Fruit fly (Drosophila melanogaster) whole organism, adult: ENCODE measurements around the gene toc.

Source experiments
- CG11617 ChIP-seq: fragments of 200-800 bp; sonication (Bioruptor generic); optimal IDR thresholded peaks from 2 replicates; lab custom pipeline; 2017; ENCODE audit warnings: mild to moderate bottlenecking, missing biosample characterization, missing genetic modification reagents, missing genetic modification characterization
- CG12768 ChIP-seq: fragments of 200-800 bp; sonication (Bioruptor generic); optimal IDR thresholded peaks from 2 replicates; lab custom pipeline; 2017; ENCODE audit warnings: missing biosample characterization, missing genetic modification characterization, mild to moderate bottlenecking, moderate library complexity, missing genetic modification reagents
- CG14711 ChIP-seq: fragments of 200-800 bp; sonication (Bioruptor generic); optimal IDR thresholded peaks from 2 replicates; lab custom pipeline; 2018; ENCODE audit warnings: missing biosample characterization, mild to moderate bottlenecking, missing genetic modification characterization, moderate library complexity
- CG1620 ChIP-seq: fragments of 200-800 bp; sonication (Bioruptor generic); optimal IDR thresholded peaks from 2 replicates; lab custom pipeline; 2016; ENCODE audit warnings: missing biosample characterization, missing genetic modification characterization
- CG33017 ChIP-seq: fragments of 200-800 bp; sonication (Bioruptor generic); optimal IDR thresholded peaks from 2 replicates; lab custom pipeline; 2018; ENCODE audit warnings: missing biosample characterization, mild to moderate bottlenecking, missing genetic modification characterization, moderate library complexity
- CG5204 ChIP-seq: fragments of 200-800 bp; sonication (Bioruptor generic); optimal IDR thresholded peaks from 2 replicates; lab custom pipeline; 2016; ENCODE audit warnings: missing biosample characterization, missing genetic modification characterization
- CG7045 ChIP-seq: fragments of 200-800 bp; sonication (Bioruptor generic); optimal IDR thresholded peaks from 2 replicates; lab custom pipeline; 2017; ENCODE audit warnings: missing biosample characterization, mild to moderate bottlenecking, missing genetic modification characterization
- CG7101 ChIP-seq: fragments of 200-800 bp; sonication (Bioruptor generic); optimal IDR thresholded peaks from 2 replicates; lab custom pipeline; 2018; ENCODE audit warnings: missing biosample characterization, mild to moderate bottlenecking, missing genetic modification characterization, moderate library complexity
- Clk ChIP-seq: fragments of 200-800 bp; sonication (Bioruptor generic); optimal IDR thresholded peaks from 2 replicates; lab custom pipeline; 2017; ENCODE audit warnings: missing biosample characterization, missing genetic modification characterization
- Crg-1 ChIP-seq: fragments of 200-800 bp; sonication (Bioruptor generic); optimal IDR thresholded peaks from 2 replicates; lab custom pipeline; 2016; ENCODE audit warnings: missing biosample characterization, missing genetic modification characterization
- Hr96 ChIP-seq: fragments of 200-800 bp; sonication (Bioruptor generic); optimal IDR thresholded peaks from 2 replicates; lab custom pipeline; 2016; ENCODE audit warnings: missing biosample characterization, missing genetic modification characterization
- Mnt ChIP-seq: fragments of 200-800 bp; sonication (Bioruptor generic); optimal IDR thresholded peaks from 2 replicates; lab custom pipeline; 2016; ENCODE audit warnings: missing biosample characterization, mild to moderate bottlenecking, missing genetic modification characterization
- bab1 ChIP-seq: fragments of 200-800 bp; sonication (Bioruptor generic); optimal IDR thresholded peaks from 3 replicates; lab custom pipeline; 2019; ENCODE audit warnings: missing biosample characterization, mild to moderate bottlenecking, missing genetic modification characterization, moderate library complexity
- cic ChIP-seq: fragments of 200-800 bp; sonication (Bioruptor generic); optimal IDR thresholded peaks from 2 replicates; lab custom pipeline; 2017; ENCODE audit warnings: missing biosample characterization, mild to moderate bottlenecking, missing genetic modification characterization, moderate library complexity
- cnc ChIP-seq, 2 experiments: fragments of >200 bp; optimal IDR thresholded peaks; 2 replicates each; lab custom pipeline; 2017
- kay ChIP-seq: fragments of 200-800 bp; sonication (Bioruptor generic); peaks from one replicate; lab custom pipeline; 2016; ENCODE audit warnings: missing biosample characterization, missing genetic modification characterization, borderline replicate concordance
- ovo ChIP-seq: fragments of 200-800 bp; sonication (Bioruptor generic); optimal IDR thresholded peaks from 2 replicates; lab custom pipeline; 2016; ENCODE audit warnings: missing biosample characterization, missing genetic modification characterization
- pad ChIP-seq: fragments of 200-800 bp; sonication (Bioruptor generic); optimal IDR thresholded peaks from 3 replicates; lab custom pipeline; 2017; ENCODE audit warnings: missing biosample characterization, missing genetic modification characterization, mild to moderate bottlenecking, moderate library complexity, missing genetic modification reagents
- tj ChIP-seq: fragments of 200-800 bp; sonication (Bioruptor generic); optimal IDR thresholded peaks from 3 replicates; lab custom pipeline; 2017; ENCODE audit warnings: missing biosample characterization, mild to moderate bottlenecking, missing genetic modification characterization, moderate library complexity
- toe ChIP-seq: fragments of 200-800 bp; sonication (Bioruptor generic); optimal IDR thresholded peaks from 2 replicates; lab custom pipeline; 2016; ENCODE audit warnings: missing biosample characterization, missing genetic modification characterization

The toc gene

dm6 chr2L:3119613-3120012 lies 25.0 kb downstream of the toc start:
- TF ChIP-seq CG12768 (GFP tag; lab: Kevin White, UChicago) (no peak), ovo (GFP tag; lab: Kevin White, UChicago) (no peak), CG14711 (tag; lab: Kevin White, UChicago) (no peak), toe (GFP tag; lab: Kevin White, UChicago) (no peak), tj (GFP tag; lab: Kevin White, UChicago) (no peak), Crg-1 (GFP tag; lab: Kevin White, UChicago) (no peak), Hr96 (GFP tag; lab: Kevin White, UChicago) (no peak), cnc (optimal IDR thresholded peaks at IDR 0.05; lab: Kevin White, UChicago) (no peak), pad (GFP tag; lab: Kevin White, UChicago) (no peak), Mnt (GFP tag; lab: Kevin White, UChicago) (no peak), CG33017 (no peak), CG7101 (tag; lab: Kevin White, UChicago) (no peak), CG7045 (no peak), CG5204 (no peak)

- TF ChIP-seq CG14711 (tag; lab: Kevin White, UChicago) (no peak), bab1 (GFP tag; lab: Kevin White, UChicago) (no peak), CG7101 (tag; lab: Kevin White, UChicago) (no peak), pad (GFP tag; lab: Kevin White, UChicago) (no peak), Crg-1 (GFP tag; lab: Kevin White, UChicago) (no peak), toe (GFP tag; lab: Kevin White, UChicago) (no peak), Mnt (GFP tag; lab: Kevin White, UChicago) (no peak), CG7045 (no peak), kay (GFP tag; lab: Kevin White, UChicago) (no peak), cnc (optimal IDR thresholded peaks at IDR 0.05; lab: Kevin White, UChicago) (no peak), CG33017 (no peak), Clk (no peak), Hr96 (GFP tag; lab: Kevin White, UChicago) (no peak), tj (GFP tag; lab: Kevin White, UChicago) (no peak)
Observed at dm6 chr2L:3114887-3115286, 29.7 kb downstream of the toc start.

DNA sequence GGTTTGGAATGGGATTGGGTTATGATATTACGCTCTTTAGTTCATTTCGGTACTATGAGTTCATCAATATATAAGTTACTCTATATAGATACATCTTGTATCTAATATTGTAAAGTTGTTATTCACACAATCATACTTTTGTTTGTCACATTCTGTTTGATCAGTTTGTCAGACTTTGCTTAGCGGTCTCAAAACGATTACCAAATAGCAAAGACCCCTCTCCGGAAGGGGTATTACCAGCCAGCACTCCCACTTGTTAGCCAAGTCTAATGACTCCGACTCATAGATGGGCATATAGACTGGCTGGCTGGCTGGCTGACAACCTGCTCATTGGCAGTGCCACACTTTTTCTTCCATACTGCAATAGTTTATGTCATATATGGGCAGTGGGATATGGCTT lies 30.5 kb downstream of the toc start:
- TF ChIP-seq CG7045 (no peak), Hr96 (GFP tag; lab: Kevin White, UChicago) (no peak), pad (GFP tag; lab: Kevin White, UChicago) (no peak), toe (GFP tag; lab: Kevin White, UChicago) (no peak), CG7101 (tag; lab: Kevin White, UChicago) (no peak)

dm6 chr2L:3109372-3109771 lies 35.2 kb downstream of the toc start, which contains the start of gene PpD6:
TSS of gene PpD6 (plus strand) at chr2L:3109672.
- TF ChIP-seq toe (GFP tag; lab: Kevin White, UChicago) (no peak), CG7101 (tag; lab: Kevin White, UChicago) (no peak), kay (GFP tag; lab: Kevin White, UChicago) (no peak), Mnt (GFP tag; lab: Kevin White, UChicago) (no peak), Hr96 (GFP tag; lab: Kevin White, UChicago) (no peak), CG1620 (GFP tag; lab: Kevin White, UChicago) (no peak), ovo (GFP tag; lab: Kevin White, UChicago) (no peak), cic (GFP tag; lab: Kevin White, UChicago) (no peak)

DNA sequence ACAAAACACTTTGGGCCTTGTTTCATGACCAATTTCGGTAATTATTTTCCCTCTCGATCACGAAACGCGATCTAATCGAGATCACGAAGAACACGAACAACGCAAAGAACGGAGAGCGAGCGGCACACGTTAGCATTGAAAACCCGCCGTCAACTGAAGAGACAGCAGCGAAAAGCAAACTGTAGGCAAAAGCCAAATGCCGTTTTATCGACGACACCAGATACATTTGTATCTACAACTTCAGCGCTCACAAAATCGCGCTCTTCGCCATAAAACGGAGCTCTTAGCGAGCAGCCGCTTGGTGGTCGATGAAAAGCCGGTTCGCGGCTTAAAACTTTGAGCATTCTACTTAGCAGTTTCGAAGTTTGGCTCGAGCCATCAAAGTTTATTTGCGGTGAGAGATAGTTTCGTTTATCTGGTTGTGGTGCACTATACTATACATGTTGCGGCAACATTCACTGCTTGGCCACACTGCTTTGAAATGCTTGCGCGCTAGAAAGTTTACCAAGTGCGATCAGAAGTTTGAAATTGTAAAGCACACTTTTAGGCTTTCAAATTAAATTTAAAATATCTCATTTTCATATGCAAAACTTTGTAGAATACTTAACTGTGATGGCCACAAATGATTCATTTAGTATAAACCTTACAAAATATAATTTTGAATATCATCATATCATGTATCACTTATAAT lies 36.5 kb downstream of the toc start:
- no peak for TF ChIP-seq CG7101 (tag; lab: Kevin White, UChicago)
- no peak for TF ChIP-seq kay (GFP tag; lab: Kevin White, UChicago)
- TF ChIP-seq cic (GFP tag; lab: Kevin White, UChicago): no peak
- no peak for TF ChIP-seq CG11617
- no peak for TF ChIP-seq Hr96 (GFP tag; lab: Kevin White, UChicago)
- no peak for TF ChIP-seq pad (GFP tag; lab: Kevin White, UChicago)
- TF ChIP-seq CG12768 (GFP tag; lab: Kevin White, UChicago): no peak
- no peak for TF ChIP-seq toe (GFP tag; lab: Kevin White, UChicago)
- TF ChIP-seq CG7045: no peak
- TF ChIP-seq bab1 (GFP tag; lab: Kevin White, UChicago): no peak
- no peak for TF ChIP-seq Crg-1 (GFP tag; lab: Kevin White, UChicago)
- no peak for TF ChIP-seq tj (GFP tag; lab: Kevin White, UChicago)
- no peak for TF ChIP-seq Mnt (GFP tag; lab: Kevin White, UChicago)
- TF ChIP-seq CG5204: no peak
- TF ChIP-seq ovo (GFP tag; lab: Kevin White, UChicago): no peak
- no peak for TF ChIP-seq Clk
- TF ChIP-seq CG1620 (GFP tag; lab: Kevin White, UChicago): no peak
- TF ChIP-seq CG33017: no peak

- no peak for TF ChIP-seq tj (GFP tag; lab: Kevin White, UChicago)
- no peak for TF ChIP-seq CG1620 (GFP tag; lab: Kevin White, UChicago)
- peak; percentile 2 for TF ChIP-seq CG12768 (GFP tag; lab: Kevin White, UChicago)
- peak; percentile 10 for TF ChIP-seq CG14711 (tag; lab: Kevin White, UChicago)
- no peak for TF ChIP-seq pad (GFP tag; lab: Kevin White, UChicago)
- no peak for TF ChIP-seq Hr96 (GFP tag; lab: Kevin White, UChicago)
- TF ChIP-seq bab1 (GFP tag; lab: Kevin White, UChicago): peak; percentile 53
- TF ChIP-seq CG11617: no peak
- TF ChIP-seq CG7101 (tag; lab: Kevin White, UChicago): no peak
- no peak for TF ChIP-seq kay (GFP tag; lab: Kevin White, UChicago)
Observed at dm6 chr2L:3105895-3106294, 38.7 kb downstream of the toc start.
